Fruit fly (Drosophila melanogaster) whole organism, pupa: Measurements from ENCODE around the gene pira.

ENCODE experiments used
- CG13204 ChIP-seq: fragments of 200-800 bp; sonication (Bioruptor generic); optimal IDR thresholded peaks from 2 replicates; lab custom pipeline; 2018; ENCODE audit warnings: missing biosample characterization, mild to moderate bottlenecking, missing genetic modification characterization, moderate library complexity
- CG14655 ChIP-seq: fragments of 200-800 bp; sonication (Bioruptor generic); optimal IDR thresholded peaks from 3 replicates; lab custom pipeline; 2017; ENCODE audit warnings: mild to moderate bottlenecking, missing biosample characterization, missing genetic modification reagents, missing genetic modification characterization
- CG32121 ChIP-seq: fragments of 200-800 bp; sonication (Bioruptor generic); IDR thresholded peaks from 2 replicates; pipeline ENCODE4 v1.3.6; 2022; ENCODE audit warnings: missing biosample characterization, missing genetic modification characterization
- CG8159 ChIP-seq: fragments of 200-800 bp; sonication (Bioruptor generic); optimal IDR thresholded peaks from 3 replicates; lab custom pipeline; 2018; ENCODE audit warnings: missing biosample characterization, mild to moderate bottlenecking, missing genetic modification characterization, moderate library complexity
- CG8301 ChIP-seq: fragments of 200-800 bp; sonication (Bioruptor generic); optimal IDR thresholded peaks from 2 replicates; lab custom pipeline; 2018; ENCODE audit warnings: missing biosample characterization, mild to moderate bottlenecking, missing genetic modification characterization
- D1 ChIP-seq: fragments of 200-800 bp; sonication (Bioruptor generic); optimal IDR thresholded peaks from 2 replicates; lab custom pipeline; 2018; ENCODE audit warnings: missing biosample characterization, mild to moderate bottlenecking, missing genetic modification characterization, moderate library complexity
- Pif1B ChIP-seq: fragments of 200-800 bp; sonication (Bioruptor generic); optimal IDR thresholded peaks from 3 replicates; lab custom pipeline; 2016; ENCODE audit warnings: missing biosample characterization, missing genetic modification characterization

DNA sequence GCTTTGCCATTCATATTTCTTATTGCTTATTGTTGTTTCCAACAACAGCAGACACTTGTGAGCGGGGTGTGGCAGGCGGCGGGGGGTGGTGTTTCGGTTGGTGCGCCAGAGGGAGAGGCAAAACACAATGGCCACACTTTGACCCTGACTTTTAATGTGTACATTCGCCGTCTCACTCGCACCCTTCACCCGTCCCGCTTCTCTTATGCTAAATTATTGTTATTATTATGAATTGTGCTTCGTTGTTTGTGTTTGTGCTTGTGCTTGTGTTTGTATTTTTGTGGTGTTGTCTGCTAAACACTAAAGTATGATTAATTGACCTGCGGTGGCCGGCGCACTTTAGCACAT lies 7.1 kb downstream of the pira start:
- TF ChIP-seq CG14655, result no peak
- TF ChIP-seq CG8301 (tag; lab: Kevin White, UChicago), result no peak
- TF ChIP-seq Pif1B (GFP tag; lab: Kevin White, UChicago), result no peak
- no peak for TF ChIP-seq CG8159 (tag; lab: Kevin White, UChicago)
- no peak for TF ChIP-seq CG13204 (GFP tag; lab: Kevin White, UChicago)
- TF ChIP-seq D1, result no peak
- TF ChIP-seq CG32121 (GFP tag; lab: Robert Waterston, UW), result no peak
